Worm (Caenorhabditis elegans) whole organism, L3 larva: ENCODE data around the gene cnc-4.

ENCODE experiments used
- fkh-10 ChIP-seq: sonication (generic microtip); optimal IDR thresholded peaks from 2 replicates; lab custom pipeline; 2017; ENCODE audit warnings: missing biosample characterization, missing genetic modification reagents, missing genetic modification characterization
- snpc-4 ChIP-seq: fragments of 150-350 bp; optimal IDR thresholded peaks from 2 replicates; lab custom pipeline; 2014; ENCODE audit warnings: missing biosample characterization, missing genetic modification characterization

ce11 chrV:1410727-1411126 lies 36.3 kb upstream of the cnc-4 start:
- TF ChIP-seq snpc-4 (tag; lab: Kevin White, UChicago) (no peak), fkh-10 (GFP tag; lab: Kevin White, UChicago) (no peak)
